Fruit fly (Drosophila melanogaster): ENCODE results near the gene Pi4KIIalpha.
A peak's percentile ranks its signal among the peaks of the same experiment; 100 is the strongest.

Pi4KIIalpha gene

DNA sequence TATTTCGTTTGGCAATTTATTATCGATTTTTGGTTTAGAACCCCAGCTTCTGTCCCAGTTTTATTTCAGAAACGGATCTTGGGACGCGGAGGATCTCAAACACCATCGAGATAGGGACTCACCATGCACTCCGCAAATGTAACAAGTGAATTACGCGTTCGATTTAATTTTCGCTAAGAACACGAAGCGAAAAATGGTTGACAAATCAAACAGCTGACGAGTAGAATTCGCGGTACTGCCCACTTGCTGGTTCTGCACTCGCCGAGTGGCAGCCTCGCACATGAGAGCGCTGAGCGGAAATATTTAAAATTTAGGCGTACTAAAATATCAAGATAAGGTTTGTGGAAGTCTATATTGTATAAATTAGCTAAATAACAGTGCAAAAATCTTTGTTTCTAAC, at the start of gene Pi4KIIalpha:
Gene Pi4KIIalpha (minus strand): TSS at position 233 of the 400 bp plus-strand sequence.
- TF ChIP-seq ovo (GFP tag; optimal IDR thresholded peaks at IDR 0.05) (no peak), Mnt (GFP tag; optimal IDR thresholded peaks at IDR 0.05) (peak; percentile 62), CG7101 (tag; optimal IDR thresholded peaks at IDR 0.05) (no peak), bab1 (GFP tag; optimal IDR thresholded peaks at IDR 0.05) (peak; percentile 50), Crg-1 (GFP tag; optimal IDR thresholded peaks at IDR 0.05) (no peak), Clk (GFP tag; optimal IDR thresholded peaks at IDR 0.05) (no peak), toe (GFP tag; optimal IDR thresholded peaks at IDR 0.05) (no peak), cic (GFP tag; optimal IDR thresholded peaks at IDR 0.05) (peak; percentile 21), CG12768 (GFP tag; optimal IDR thresholded peaks at IDR 0.05) (no peak), CG1620 (GFP tag; optimal IDR thresholded peaks at IDR 0.05) (no peak), CG14711 (tag; optimal IDR thresholded peaks at IDR 0.05) (no peak), Hr96 (GFP tag; optimal IDR thresholded peaks at IDR 0.05) (no peak), tj (GFP tag; optimal IDR thresholded peaks at IDR 0.05) (peak; percentile 58), pad (GFP tag; optimal IDR thresholded peaks at IDR 0.05) (no peak)

DNA sequence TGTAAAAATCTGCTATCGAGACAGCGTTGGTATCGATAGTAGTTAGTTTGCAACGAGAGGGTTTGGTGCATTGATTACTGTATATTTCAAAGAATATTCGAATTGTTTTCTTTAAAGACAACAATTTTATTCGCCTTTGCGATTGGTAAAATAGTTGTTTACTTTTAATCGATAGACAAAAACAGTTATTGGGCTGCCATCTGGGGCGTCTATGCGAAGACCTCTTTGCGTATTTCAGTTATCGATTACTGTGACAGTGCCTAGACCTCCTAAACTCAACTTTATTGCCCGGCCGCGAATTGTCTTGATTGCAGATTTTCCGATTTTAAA, 49.6 kb upstream of the Pi4KIIalpha start, which contains the start of gene Atu:
Gene Atu (plus strand): TSS at position 245 of the 330 bp plus-strand sequence.
- TF ChIP-seq toe (GFP tag; optimal IDR thresholded peaks at IDR 0.05) (no peak), Clk (GFP tag; optimal IDR thresholded peaks at IDR 0.05) (no peak), CG11617 (GFP tag; optimal IDR thresholded peaks at IDR 0.05) (peak; percentile 59), kay (GFP tag; ENCODE audit: borderline replicate concordance) (no peak), Hr96 (GFP tag; optimal IDR thresholded peaks at IDR 0.05) (no peak), CG7101 (tag; optimal IDR thresholded peaks at IDR 0.05) (peak; percentile 23), CG7045 (GFP tag; optimal IDR thresholded peaks at IDR 0.05) (peak; percentile 23), cic (GFP tag; optimal IDR thresholded peaks at IDR 0.05) (no peak), bab1 (GFP tag; optimal IDR thresholded peaks at IDR 0.05) (peak; percentile 40), pad (GFP tag; optimal IDR thresholded peaks at IDR 0.05) (peak; percentile 5), Crg-1 (GFP tag; optimal IDR thresholded peaks at IDR 0.05) (peak; percentile 14), CG5204 (GFP tag; optimal IDR thresholded peaks at IDR 0.05) (no peak), CG1620 (GFP tag; optimal IDR thresholded peaks at IDR 0.05) (no peak), CG12768 (GFP tag; optimal IDR thresholded peaks at IDR 0.05) (peak; percentile 7), CG33017 (tag; optimal IDR thresholded peaks at IDR 0.05) (no peak), ovo (GFP tag; optimal IDR thresholded peaks at IDR 0.05) (peak; percentile 46), CG14711 (tag; optimal IDR thresholded peaks at IDR 0.05) (no peak), Mnt (GFP tag; optimal IDR thresholded peaks at IDR 0.05) (peak; percentile 36), cnc (optimal IDR thresholded peaks at IDR 0.05) (no peak), tj (GFP tag; optimal IDR thresholded peaks at IDR 0.05) (peak; percentile 26)

DNA sequence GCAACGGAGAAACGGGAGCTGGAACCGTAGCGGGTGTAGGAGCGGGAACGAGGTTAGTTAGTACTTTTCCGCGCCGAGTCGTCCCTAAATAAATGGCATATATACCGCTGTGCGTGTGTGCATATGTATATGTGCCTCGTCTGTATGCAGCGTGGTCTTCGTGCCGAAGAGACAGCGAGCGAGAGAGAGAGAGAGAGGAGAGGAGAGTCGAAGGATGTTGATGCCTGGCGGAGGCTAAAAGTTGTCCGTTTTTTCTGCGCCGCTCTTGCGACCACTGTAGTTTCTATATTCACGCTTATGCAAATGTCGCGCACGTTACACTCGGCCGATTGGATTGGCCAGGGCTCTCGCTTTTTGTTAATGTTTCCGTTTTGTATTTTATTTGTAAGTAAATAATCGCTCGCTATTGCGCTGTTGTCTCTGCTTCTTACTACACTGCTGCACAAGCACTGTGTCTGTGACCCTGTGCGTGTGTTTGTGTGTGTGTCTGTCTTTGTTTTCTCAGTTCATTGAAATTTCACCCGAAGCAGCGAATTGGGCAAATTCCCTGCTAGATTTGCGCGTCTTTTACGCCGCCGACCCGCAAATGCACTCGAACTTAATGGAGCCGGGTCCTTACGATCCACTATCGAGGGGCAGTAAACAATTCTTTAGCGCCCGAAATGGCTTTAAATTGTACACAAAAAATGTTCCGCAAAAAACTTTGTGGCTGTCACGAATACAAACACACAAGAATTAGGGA, 49.1 kb upstream of the Pi4KIIalpha start, which contains the start of gene Rga:
Gene Rga (minus strand): TSS at position 741 of the 742 bp plus-strand sequence.
- TF ChIP-seq Clk (GFP tag; optimal IDR thresholded peaks at IDR 0.05), result no peak
- TF ChIP-seq tj (GFP tag; optimal IDR thresholded peaks at IDR 0.05), result peak; percentile 2

DNA sequence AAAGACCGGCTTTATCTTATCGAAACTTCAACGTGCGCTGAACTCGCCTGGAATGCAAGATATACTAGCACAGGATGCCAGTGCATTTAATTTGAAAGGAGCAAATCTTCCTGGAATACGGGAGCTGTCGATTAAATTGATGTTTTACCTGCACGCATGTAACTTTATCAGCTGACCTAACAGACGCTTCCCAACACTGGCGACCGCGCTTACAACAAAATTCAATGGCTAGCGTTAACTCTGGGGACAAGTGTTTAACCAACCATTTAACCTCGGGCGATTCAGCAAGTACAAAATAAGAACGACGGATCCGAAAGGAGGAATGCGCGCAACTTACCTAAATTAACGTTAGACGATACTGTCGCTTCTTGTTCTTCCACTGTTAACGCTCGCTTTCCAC, 48.3 kb upstream of the Pi4KIIalpha start:
- TF ChIP-seq pad (GFP tag; optimal IDR thresholded peaks at IDR 0.05) (no peak), CG7101 (tag; optimal IDR thresholded peaks at IDR 0.05) (no peak), tj (GFP tag; optimal IDR thresholded peaks at IDR 0.05) (no peak), kay (GFP tag; ENCODE audit: borderline replicate concordance) (no peak), bab1 (GFP tag; optimal IDR thresholded peaks at IDR 0.05) (no peak), CG33017 (tag; optimal IDR thresholded peaks at IDR 0.05) (no peak), ovo (GFP tag; optimal IDR thresholded peaks at IDR 0.05) (no peak), Crg-1 (GFP tag; optimal IDR thresholded peaks at IDR 0.05) (no peak), cnc (optimal IDR thresholded peaks at IDR 0.05) (no peak), CG7045 (GFP tag; optimal IDR thresholded peaks at IDR 0.05) (no peak)

DNA sequence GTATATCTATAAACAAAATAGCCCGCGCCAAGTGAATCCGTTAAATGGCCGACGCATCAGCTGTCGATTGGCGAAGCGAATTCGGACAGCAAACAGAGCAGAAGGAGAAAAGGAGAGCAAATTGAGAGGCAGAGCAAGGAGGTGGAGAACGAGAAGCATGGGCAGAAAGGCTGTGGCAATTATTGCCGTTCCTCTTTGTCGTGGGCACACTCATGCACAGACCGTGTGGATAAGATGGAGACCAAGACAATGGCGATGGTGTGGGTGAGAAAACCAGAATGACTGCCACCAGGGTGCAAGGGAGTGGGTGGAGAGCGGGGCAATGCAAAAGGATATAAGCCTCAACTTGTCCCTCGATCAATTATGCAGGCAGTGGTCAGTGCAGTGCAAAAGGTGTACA, 47.7 kb upstream of the Pi4KIIalpha start:
- TF ChIP-seq pad (GFP tag; optimal IDR thresholded peaks at IDR 0.05) (peak; percentile 0), Crg-1 (GFP tag; optimal IDR thresholded peaks at IDR 0.05) (no peak)

DNA sequence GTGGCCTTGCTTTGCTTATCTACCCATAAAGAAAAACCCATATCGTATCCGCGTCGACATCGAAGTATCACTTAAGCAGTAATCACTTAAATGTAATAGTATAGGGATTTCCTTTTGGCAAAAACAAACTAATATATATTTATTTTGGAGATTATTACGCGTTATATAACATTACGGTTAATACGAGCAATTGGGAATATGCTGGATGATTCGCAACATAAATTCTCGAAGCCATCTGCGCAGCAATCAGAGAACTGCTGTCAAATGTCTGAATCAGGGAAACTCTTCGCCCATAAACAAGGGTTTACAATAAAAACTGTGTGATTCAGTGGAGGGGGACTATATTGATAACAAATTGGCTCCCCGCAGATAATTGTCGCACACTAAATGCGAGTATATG, 47.2 kb upstream of the Pi4KIIalpha start:
- no peak for TF ChIP-seq cnc (optimal IDR thresholded peaks at IDR 0.05)
- TF ChIP-seq toe (GFP tag; optimal IDR thresholded peaks at IDR 0.05), result no peak
- no peak for TF ChIP-seq Crg-1 (GFP tag; optimal IDR thresholded peaks at IDR 0.05)
- TF ChIP-seq Mnt (GFP tag; optimal IDR thresholded peaks at IDR 0.05), result no peak
- no peak for TF ChIP-seq kay (GFP tag; ENCODE audit: borderline replicate concordance)
- no peak for TF ChIP-seq CG33017 (tag; optimal IDR thresholded peaks at IDR 0.05)
- no peak for TF ChIP-seq CG5204 (GFP tag; optimal IDR thresholded peaks at IDR 0.05)
- TF ChIP-seq cic (GFP tag; optimal IDR thresholded peaks at IDR 0.05), result no peak
- TF ChIP-seq CG12768 (GFP tag; optimal IDR thresholded peaks at IDR 0.05), result no peak
- TF ChIP-seq CG14711 (tag; optimal IDR thresholded peaks at IDR 0.05), result no peak

DNA sequence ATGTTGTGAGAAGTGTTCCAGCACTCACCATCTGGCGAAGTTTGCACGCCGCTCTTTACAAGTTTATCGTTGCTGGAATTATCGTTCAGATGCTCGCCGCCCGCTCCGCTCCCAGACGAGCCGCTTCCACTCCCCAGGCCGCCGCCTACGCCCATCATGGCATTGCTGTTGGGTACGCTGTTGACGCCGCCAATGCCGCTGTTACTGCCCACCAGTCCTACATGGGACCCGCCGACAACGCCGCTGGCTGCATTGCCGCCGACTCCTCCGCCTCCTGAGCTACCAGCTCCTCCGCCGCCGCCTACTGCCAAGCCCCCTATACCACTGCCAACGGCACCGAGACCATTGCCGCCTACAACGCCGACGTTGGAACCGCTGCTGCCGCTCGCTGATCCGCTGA, 45.0 kb upstream of the Pi4KIIalpha start:
- TF ChIP-seq Clk (GFP tag; optimal IDR thresholded peaks at IDR 0.05) (no peak), CG7045 (GFP tag; optimal IDR thresholded peaks at IDR 0.05) (no peak), Crg-1 (GFP tag; optimal IDR thresholded peaks at IDR 0.05) (no peak), toe (GFP tag; optimal IDR thresholded peaks at IDR 0.05) (no peak), CG33017 (tag; optimal IDR thresholded peaks at IDR 0.05) (no peak), CG5204 (GFP tag; optimal IDR thresholded peaks at IDR 0.05) (no peak)
